Worm (Caenorhabditis elegans): ENCODE results near the gene F39F10.2.
A peak's percentile ranks its signal among the peaks of the same experiment; 100 is the strongest.
"Not testable (repeated sequence)": the region's sequence is repeated elsewhere in the genome, so short reads cannot be mapped to it uniquely, and the experiment has no call there.

F39F10.2 gene

DNA sequence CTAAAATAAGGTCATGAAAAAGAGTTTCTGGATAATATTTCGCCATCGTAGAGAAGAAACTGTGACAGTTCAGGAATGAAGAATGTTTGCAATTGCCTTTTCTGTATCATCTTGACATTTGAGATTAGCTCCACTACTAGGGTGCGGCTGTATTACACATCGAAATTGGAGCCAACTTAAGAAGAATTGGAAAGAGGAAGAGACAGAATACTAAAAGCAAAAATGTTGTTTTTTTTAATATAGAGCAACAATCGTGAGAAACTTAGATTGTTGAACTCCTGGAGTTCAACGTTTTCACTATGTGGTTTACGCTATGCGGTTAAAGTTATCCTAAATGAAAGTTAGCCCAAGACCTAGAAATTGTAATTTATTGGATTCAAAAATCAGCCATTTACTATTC is 14.3 kb upstream of the F39F10.2 start, which contains the start of gene acs-9:
acs-9 (minus strand) TSS at position 101 of the 400 bp plus-strand sequence.
- TF ChIP-seq snpc-4 (tag; optimal IDR thresholded peaks at IDR 0.05) (no peak), crh-2 (tag; optimal IDR thresholded peaks at IDR 0.05) (no peak), ZK546.5 (tag; optimal IDR thresholded peaks at IDR 0.05) (no peak), ama-1 (optimal IDR thresholded peaks at IDR 0.05) (no peak), sem-4 (tag; optimal IDR thresholded peaks at IDR 0.05) (no peak), elt-3 (tag; optimal IDR thresholded peaks at IDR 0.05) (no peak), C34F6.9 (tag; optimal IDR thresholded peaks at IDR 0.05) (no peak), nhr-10 (tag; optimal IDR thresholded peaks at IDR 0.05) (no peak), F13H6.1 (tag; optimal IDR thresholded peaks at IDR 0.05) (no peak)

- not testable (repeated sequence) for TF ChIP-seq mab-5 (tag; optimal IDR thresholded peaks at IDR 0.05); aly-2 (tag; optimal IDR thresholded peaks at IDR 0.05); sma-9 (GFP tag; optimal IDR thresholded peaks at IDR 0.05); sma-9 (tag; optimal IDR thresholded peaks at IDR 0.05)
Measured at ce11 chrX:16883426-16883825, 11.3 kb upstream of the F39F10.2 start, which contains the start of gene Y13C8A.1. Y13C8A.1 (plus strand) TSS chrX:16883726.

ce11 chrX:16884075-16884474 is 10.6 kb upstream of the F39F10.2 start:
- TF ChIP-seq nhr-77 (tag; optimal IDR thresholded peaks at IDR 0.05): no peak
- no peak for TF ChIP-seq nhr-21 (tag; optimal IDR thresholded peaks at IDR 0.05)
- no peak for TF ChIP-seq ztf-11 (tag; optimal IDR thresholded peaks at IDR 0.05)
- TF ChIP-seq nhr-23 (tag; optimal IDR thresholded peaks at IDR 0.05): no peak

DNA sequence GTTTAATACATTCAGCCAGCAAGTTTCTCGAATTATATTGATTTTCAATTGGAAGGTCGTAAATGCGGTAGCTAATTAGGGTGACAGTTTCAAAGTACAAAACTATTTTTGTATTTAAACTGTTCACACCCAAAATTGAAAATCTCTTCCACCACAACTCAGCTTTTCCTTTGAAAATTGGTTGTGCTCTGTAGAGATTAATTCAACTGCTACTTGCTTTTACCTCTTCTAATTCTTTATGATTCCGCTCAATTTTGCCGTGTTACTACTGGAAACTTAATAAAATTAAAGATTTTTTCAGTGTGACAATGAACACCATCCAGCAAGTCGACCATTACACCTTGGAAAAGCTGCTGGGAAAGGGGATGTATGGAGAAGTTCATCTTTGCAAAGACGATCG is 3.0 kb upstream of the F39F10.2 start, which contains the start of gene F39F10.3:
F39F10.3 (plus strand) TSS at position 301 of the 400 bp plus-strand sequence.
- no peak for TF ChIP-seq skn-1 (tag; optimal IDR thresholded peaks at IDR 0.05)
- no peak for TF ChIP-seq sem-4 (tag; optimal IDR thresholded peaks at IDR 0.05)
- TF ChIP-seq aly-2 (tag; optimal IDR thresholded peaks at IDR 0.05): no peak
- no peak for TF ChIP-seq lin-11 (tag; optimal IDR thresholded peaks at IDR 0.05)
- no peak for TF ChIP-seq peb-1 (tag; optimal IDR thresholded peaks at IDR 0.05)
- TF ChIP-seq blmp-1 (tag; optimal IDR thresholded peaks at IDR 0.05; ENCODE audit: insufficient read depth): no peak
- no peak for TF ChIP-seq snpc-4 (tag; optimal IDR thresholded peaks at IDR 0.05)

DNA sequence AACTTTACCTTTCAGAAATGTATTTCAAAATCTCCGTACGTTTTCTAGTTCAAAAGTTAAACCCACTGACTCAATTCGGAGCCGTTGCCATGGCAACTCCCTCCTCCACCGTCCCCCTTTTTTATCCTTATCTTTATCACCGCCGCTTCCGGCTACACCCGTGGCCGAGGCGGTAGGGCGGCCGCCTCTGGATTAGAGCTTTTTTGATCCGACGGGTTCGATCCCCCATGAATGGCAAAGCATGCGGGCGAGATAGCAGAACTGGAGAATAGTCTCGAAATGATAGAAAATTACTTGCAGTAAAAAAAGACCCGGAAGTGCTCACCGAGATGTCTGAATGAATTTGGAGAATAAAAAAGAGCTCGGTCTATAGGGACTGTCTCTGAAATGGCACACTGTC is 910 bp upstream of the F39F10.2 start:
- TF ChIP-seq R02D3.7 (tag; optimal IDR thresholded peaks at IDR 0.05) (no peak), snpc-4 (tag; optimal IDR thresholded peaks at IDR 0.05) (no peak), nhr-25 (tag; optimal IDR thresholded peaks at IDR 0.05) (no peak), nhr-21 (tag; optimal IDR thresholded peaks at IDR 0.05) (no peak), unc-62 (GFP tag; optimal IDR thresholded peaks at IDR 0.05) (no peak), lin-11 (tag; optimal IDR thresholded peaks at IDR 0.05) (no peak), sma-9 (GFP tag; optimal IDR thresholded peaks at IDR 0.05) (no peak), sma-9 (tag; optimal IDR thresholded peaks at IDR 0.05) (no peak), nhr-77 (tag; optimal IDR thresholded peaks at IDR 0.05) (no peak), dmd-4 (tag; optimal IDR thresholded peaks at IDR 0.05) (no peak), skn-1 (tag; optimal IDR thresholded peaks at IDR 0.05) (no peak), C34F6.9 (tag; optimal IDR thresholded peaks at IDR 0.05) (no peak), nhr-10 (tag; optimal IDR thresholded peaks at IDR 0.05) (no peak), egl-27 (tag; optimal IDR thresholded peaks at IDR 0.05) (no peak), ztf-4 (tag; optimal IDR thresholded peaks at IDR 0.05) (no peak), peb-1 (tag; optimal IDR thresholded peaks at IDR 0.05) (no peak), elt-1 (tag; optimal IDR thresholded peaks at IDR 0.05) (no peak), nhr-23 (tag; optimal IDR thresholded peaks at IDR 0.05) (no peak)

- TF ChIP-seq nhr-129 (tag; optimal IDR thresholded peaks at IDR 0.05): peak; percentile 85
- peak; percentile 19 for TF ChIP-seq fos-1 (tag; optimal IDR thresholded peaks at IDR 0.05)
- peak; percentile 72 for TF ChIP-seq sma-9 (GFP tag; optimal IDR thresholded peaks at IDR 0.05)
- TF ChIP-seq sma-9 (tag; optimal IDR thresholded peaks at IDR 0.05): not testable (repeated sequence)
- peak in 1 of 2 experiments; percentile 36 for TF ChIP-seq mdl-1 (tag; optimal IDR thresholded peaks at IDR 0.05)
- TF ChIP-seq F13H6.1 (tag; optimal IDR thresholded peaks at IDR 0.05): peak; percentile 34
- peak; percentile 43 for TF ChIP-seq C34F6.9 (tag; optimal IDR thresholded peaks at IDR 0.05)
- TF ChIP-seq nhr-25 (tag; optimal IDR thresholded peaks at IDR 0.05): peak; percentile 85
- peak; percentile 42 for TF ChIP-seq blmp-1 (tag; optimal IDR thresholded peaks at IDR 0.05; ENCODE audit: insufficient read depth)
- TF ChIP-seq nhr-21 (tag; optimal IDR thresholded peaks at IDR 0.05): peak; percentile 65
- TF ChIP-seq sma-3 (GFP tag; optimal IDR thresholded peaks at IDR 0.05): peak; percentile 51
Measured at ce11 chrX:16901906-16902383, 7.3 kb downstream of the F39F10.2 start.
